Worm (Caenorhabditis elegans) whole organism, young adult: ENCODE measurements around the gene F21G4.1.

Experiments
- madf-6 ChIP-seq: fragments of 200-800 bp; sonication (Bioruptor generic); IDR thresholded peaks from 2 replicates; pipeline ENCODE4 v1.3.6; 2022; ENCODE audit warnings: missing genetic modification reagents, missing genetic modification characterization, missing compliant biosample characterization
- pha-4 ChIP-seq: fragments of 150-350 bp; sonication (generic microtip); optimal IDR thresholded peaks from 2 replicates; lab custom pipeline; 2014; ENCODE audit warnings: missing biosample characterization, missing genetic modification reagents, missing genetic modification characterization
- xnd-1 ChIP-seq: sonication (generic microtip); optimal IDR thresholded peaks from 2 replicates; lab custom pipeline; 2016; ENCODE audit warnings: missing genotype, missing genetic modification reagents, missing genetic modification characterization, missing compliant biosample characterization

- TF ChIP-seq pha-4 (tag; lab: Kevin White, UChicago) = no peak
- TF ChIP-seq madf-6 (GFP tag; lab: Robert Waterston, UW) = no peak
- TF ChIP-seq xnd-1 (tag; lab: Kevin White, UChicago) = no peak
Measured at ce11 chrX:9877117-9877516, 15.0 kb downstream of the F21G4.1 start, which contains the start of gene R07B1.9.
